Worm (Caenorhabditis elegans): ENCODE results near the gene hyls-1.
A peak's percentile ranks its signal among the peaks of the same experiment; 100 is the strongest.

The hyls-1 gene

ce11 chrV:7199932-7200331, 37.2 kb upstream of the hyls-1 start, which contains the start of gene F09G2.1:
F09G2.1 (plus strand) TSS chrV:7200232.
- TF ChIP-seq zfp-3 (GFP tag; conservative IDR thresholded peaks at IDR 0.05), result no peak
- no peak for TF ChIP-seq daf-16 (GFP tag; optimal IDR thresholded peaks at IDR 0.05)
- peak; percentile 9 for TF ChIP-seq daf-16 (tag; optimal IDR thresholded peaks at IDR 0.05)

ce11 chrV:7201353-7201752, 35.8 kb upstream of the hyls-1 start:
- no peak for TF ChIP-seq nhr-111 (GFP tag; optimal IDR thresholded peaks at IDR 0.05)
- no peak for TF ChIP-seq ztf-7 (tag; optimal IDR thresholded peaks at IDR 0.05)
- peak in 1 of 2 experiments; percentile 94 for TF ChIP-seq unc-62 (GFP tag; optimal IDR thresholded peaks at IDR 0.05 in 1 of 2)
- TF ChIP-seq unc-62 (tag; optimal IDR thresholded peaks at IDR 0.05), result no peak

ce11 chrV:7209001-7209400, 28.2 kb upstream of the hyls-1 start:
- no peak for TF ChIP-seq mep-1 (tag; optimal IDR thresholded peaks at IDR 0.05)
- TF ChIP-seq unc-62 (GFP tag; optimal IDR thresholded peaks at IDR 0.05 in 1 of 2), result peak in 1 of 2 experiments; percentile 63
- TF ChIP-seq unc-62 (tag; optimal IDR thresholded peaks at IDR 0.05), result no peak

- no peak for TF ChIP-seq rbr-2 (tag; optimal IDR thresholded peaks at IDR 0.05)
- no peak for TF ChIP-seq F37D6.2 (tag; optimal IDR thresholded peaks at IDR 0.05)
- no peak for TF ChIP-seq lin-39 (tag; optimal IDR thresholded peaks at IDR 0.05)
- no peak for TF ChIP-seq nhr-28 (tag; optimal IDR thresholded peaks at IDR 0.05)
- no peak for TF ChIP-seq nhr-25 (tag; optimal IDR thresholded peaks at IDR 0.05; ENCODE audit: borderline replicate concordance, insufficient read depth)
- TF ChIP-seq tag-97 (GFP tag; IDR thresholded peaks at IDR 0.05), result no peak
- no peak for TF ChIP-seq lin-1 (GFP tag; IDR thresholded peaks at IDR 0.05)
- TF ChIP-seq mep-1 (tag; optimal IDR thresholded peaks at IDR 0.05), result no peak
- no peak for TF ChIP-seq Y48G9A.11 (GFP tag; IDR thresholded peaks at IDR 0.05)
- TF ChIP-seq sdz-12 (GFP tag; optimal IDR thresholded peaks at IDR 0.05), result no peak
- TF ChIP-seq daf-16 (GFP tag; optimal IDR thresholded peaks at IDR 0.05), result no peak
- no peak for TF ChIP-seq daf-16 (tag; optimal IDR thresholded peaks at IDR 0.05)
- TF ChIP-seq nhr-48 (tag; optimal IDR thresholded peaks at IDR 0.05), result no peak
- no peak for TF ChIP-seq ama-1 (optimal IDR thresholded peaks at IDR 0.05)
- no peak for TF ChIP-seq ceh-32 (tag; optimal IDR thresholded peaks at IDR 0.05; ENCODE audit: poor library complexity)
- no peak for TF ChIP-seq cey-2 (tag; optimal IDR thresholded peaks at IDR 0.05; ENCODE audit: borderline replicate concordance, insufficient read depth)
- TF ChIP-seq ces-1 (GFP tag; optimal IDR thresholded peaks at IDR 0.05), result no peak
- no peak for TF ChIP-seq hif-1 (tag; optimal IDR thresholded peaks at IDR 0.05)
- no peak for TF ChIP-seq F44E2.7 (GFP tag; IDR thresholded peaks at IDR 0.05)
- TF ChIP-seq nhr-77 (tag; optimal IDR thresholded peaks at IDR 0.05), result no peak
- no peak for TF ChIP-seq spr-1 (tag; optimal IDR thresholded peaks at IDR 0.05)
Observed at ce11 chrV:7214802-7215201, 22.4 kb upstream of the hyls-1 start, which contains the start of gene soap-1. soap-1 (minus strand) TSS chrV:7214902.

ce11 chrV:7216016-7216415, 21.2 kb upstream of the hyls-1 start:
- TF ChIP-seq rbr-2 (tag; optimal IDR thresholded peaks at IDR 0.05), result peak; percentile 27
- TF ChIP-seq hlh-30 (tag; optimal IDR thresholded peaks at IDR 0.05; ENCODE audit: insufficient read depth), result peak; percentile 59
- TF ChIP-seq mxl-3 (GFP tag; optimal IDR thresholded peaks at IDR 0.05), result no peak
- peak in 1 of 2 experiments; percentile 72 for TF ChIP-seq unc-62 (GFP tag; optimal IDR thresholded peaks at IDR 0.05 in 1 of 2)
- TF ChIP-seq unc-62 (tag; optimal IDR thresholded peaks at IDR 0.05), result no peak
- TF ChIP-seq set-16 (GFP tag; IDR thresholded peaks at IDR 0.05), result peak; percentile 38
- no peak for TF ChIP-seq gei-8 (GFP tag; optimal IDR thresholded peaks at IDR 0.05)
- TF ChIP-seq lsy-2 (tag; optimal IDR thresholded peaks at IDR 0.05), result peak in 1 of 2 experiments; percentile 3
- no peak for TF ChIP-seq dve-1 (tag; optimal IDR thresholded peaks at IDR 0.05; ENCODE audit: insufficient read depth)
- TF ChIP-seq duxl-1 (tag; optimal IDR thresholded peaks at IDR 0.05; ENCODE audit: poor library complexity), result no peak
- no peak for TF ChIP-seq spr-3 (GFP tag; optimal IDR thresholded peaks at IDR 0.05)
- TF ChIP-seq tag-97 (GFP tag; IDR thresholded peaks at IDR 0.05), result no peak
- no peak for TF ChIP-seq F10B5.3 (tag; optimal IDR thresholded peaks at IDR 0.05)
- no peak for TF ChIP-seq nhr-25 (tag; optimal IDR thresholded peaks at IDR 0.05; ENCODE audit: borderline replicate concordance, insufficient read depth)
- peak; percentile 15 for TF ChIP-seq mep-1 (tag; optimal IDR thresholded peaks at IDR 0.05)
- TF ChIP-seq lin-13 (GFP tag; optimal IDR thresholded peaks at IDR 0.05), result no peak
